Fruit fly (Drosophila melanogaster): ENCODE measurements around the gene CG32461.

DNA sequence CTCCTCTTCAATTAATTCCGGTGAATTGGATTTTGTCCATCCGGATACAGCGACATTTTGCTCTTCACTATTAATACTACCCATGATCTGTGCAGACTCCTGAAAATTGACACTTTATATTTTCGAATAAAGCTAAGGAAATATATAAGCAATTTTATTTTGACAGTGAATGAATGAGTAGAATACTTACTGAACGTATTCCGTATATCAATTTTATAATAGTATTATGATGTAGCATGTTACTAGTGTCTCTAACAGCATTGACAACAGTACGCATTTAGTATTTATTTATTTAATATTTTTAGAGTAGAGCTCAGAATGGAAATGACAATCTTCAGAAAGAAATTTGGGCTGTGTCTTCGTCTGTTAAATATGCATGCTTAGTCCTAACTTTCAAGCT lies at the start of gene CG32461:
- TF ChIP-seq CG8632 (GFP tag; optimal IDR thresholded peaks at IDR 0.05) = no peak
- TF ChIP-seq CG10631 (GFP tag; optimal IDR thresholded peaks at IDR 0.05) = no peak
- TF ChIP-seq Blimp-1 (GFP tag; optimal IDR thresholded peaks at IDR 0.05) = no peak
- TF ChIP-seq CG6854 (GFP tag; optimal IDR thresholded peaks at IDR 0.05) = no peak
- no peak for TF ChIP-seq Ets21C (GFP tag; optimal IDR thresholded peaks at IDR 0.05)
